Worm (Caenorhabditis elegans) whole organism, young adult: ENCODE measurements around the gene best-7.
A peak's percentile ranks its signal among the peaks of the same experiment; 100 is the strongest.
"Not testable (repeated sequence)": the region's sequence is repeated elsewhere in the genome, so short reads cannot be mapped to it uniquely, and the experiment has no call there.

Experiments
- B0261.1 ChIP-seq: sonication (generic microtip); optimal IDR thresholded peaks from 2 replicates; lab custom pipeline; 2016; ENCODE audit warnings: mild to moderate bottlenecking, missing genetic modification characterization, moderate library complexity, missing compliant biosample characterization
- C17E4.6 ChIP-seq: fragments of 200-800 bp; sonication (Bioruptor generic); IDR thresholded peaks from 2 replicates; pipeline ENCODE4 v1.3.6; 2022; ENCODE audit warnings: missing genetic modification reagents, missing genetic modification characterization, missing compliant biosample characterization
- D2030.7 ChIP-seq: fragments of 200-800 bp; sonication (Bioruptor generic); IDR thresholded peaks from 2 replicates; pipeline ENCODE4 v1.3.6; 2022; ENCODE audit warnings: missing genetic modification reagents, missing genetic modification characterization, missing compliant biosample characterization
- F10E7.11 ChIP-seq: sonication (generic microtip); optimal IDR thresholded peaks from 2 replicates; lab custom pipeline; 2017; ENCODE audit warnings: mild to moderate bottlenecking, missing genetic modification characterization, moderate library complexity, missing compliant biosample characterization
- K11D2.4 ChIP-seq: fragments of 200-800 bp; sonication (Bioruptor generic); IDR thresholded peaks from 2 replicates; pipeline ENCODE4 v1.3.6; 2022; ENCODE audit warnings: missing genetic modification reagents, missing genetic modification characterization, missing compliant biosample characterization
- T07F8.4 ChIP-seq: sonication (generic microtip); optimal IDR thresholded peaks from 2 replicates; lab custom pipeline; 2016; ENCODE audit warnings: mild to moderate bottlenecking, missing genetic modification characterization, moderate library complexity, missing compliant biosample characterization
- Y53G8AR.9 ChIP-seq: fragments of 200-800 bp; sonication (Bioruptor generic); conservative IDR thresholded peaks from 2 replicates; pipeline ENCODE4 v1.3.6; 2022; ENCODE audit warnings: missing genetic modification reagents, missing genetic modification characterization, missing compliant biosample characterization
- Y67H2A.10 ChIP-seq: fragments of 200-800 bp; sonication (Bioruptor generic); conservative IDR thresholded peaks from 2 replicates; pipeline ENCODE4 v1.3.6; 2022; ENCODE audit warnings: missing genetic modification reagents, missing genetic modification characterization, missing compliant biosample characterization
- Y79H2A.3 ChIP-seq: fragments of 200-800 bp; sonication (Bioruptor generic); conservative IDR thresholded peaks from 2 replicates; pipeline ENCODE4 v1.3.6; 2022; ENCODE audit warnings: missing genetic modification reagents, missing genetic modification characterization, missing compliant biosample characterization
- Y95B8A.8 ChIP-seq: fragments of 200-800 bp; sonication (Bioruptor generic); IDR thresholded peaks from 2 replicates; pipeline ENCODE4 v1.3.6; 2022; ENCODE audit warnings: missing genetic modification reagents, missing genetic modification characterization, missing compliant biosample characterization
- aptf-2 ChIP-seq: fragments of 200-800 bp; sonication (Bioruptor generic); conservative IDR thresholded peaks from 2 replicates; pipeline ENCODE4 v1.3.6; 2022; ENCODE audit warnings: missing genetic modification reagents, missing genetic modification characterization, missing compliant biosample characterization
- attf-3 ChIP-seq: fragments of 200-800 bp; sonication (Bioruptor generic); conservative IDR thresholded peaks from 2 replicates; pipeline ENCODE4 v1.3.6; 2022; ENCODE audit warnings: missing genetic modification reagents, missing genetic modification characterization, missing compliant biosample characterization
- ceh-100 ChIP-seq: fragments of 200-800 bp; sonication (Bioruptor generic); IDR thresholded peaks from 2 replicates; pipeline ENCODE4 v1.3.6; 2022; ENCODE audit warnings: missing genetic modification reagents, missing genetic modification characterization, missing compliant biosample characterization
- dox-1 ChIP-seq: fragments of 200-800 bp; sonication (Bioruptor generic); IDR thresholded peaks from 2 replicates; pipeline ENCODE4 v1.3.6; 2022; ENCODE audit warnings: missing genetic modification reagents, missing genetic modification characterization, missing compliant biosample characterization
- dpff-1 ChIP-seq: sonication (generic microtip); optimal IDR thresholded peaks from 2 replicates; lab custom pipeline; 2017; ENCODE audit warnings: mild to moderate bottlenecking, missing genetic modification characterization, missing compliant biosample characterization
- egl-44 ChIP-seq: fragments of 200-800 bp; sonication (Bioruptor generic); IDR thresholded peaks from 2 replicates; pipeline ENCODE4 v1.3.6; 2022; ENCODE audit warnings: missing genetic modification reagents, missing genetic modification characterization, missing compliant biosample characterization
- egrh-3 ChIP-seq: fragments of 200-800 bp; sonication (Bioruptor generic); IDR thresholded peaks from 2 replicates; pipeline ENCODE4 v1.3.6; 2022; ENCODE audit warnings: missing genetic modification reagents, missing genetic modification characterization, missing compliant biosample characterization
- hmg-1.2 ChIP-seq: fragments of 200-800 bp; sonication (Bioruptor generic); IDR thresholded peaks from 2 replicates; pipeline ENCODE4 v1.3.6; 2022; ENCODE audit warnings: missing genetic modification reagents, missing genetic modification characterization, missing compliant biosample characterization
- hsf-1 ChIP-seq: fragments of 200-800 bp; sonication (Bioruptor generic); IDR thresholded peaks from 2 replicates; pipeline ENCODE4 v1.3.6; 2022; ENCODE audit warnings: missing genetic modification reagents, missing genetic modification characterization, missing compliant biosample characterization
- lin-26 ChIP-seq: fragments of 200-800 bp; sonication (Bioruptor generic); IDR thresholded peaks from 2 replicates; pipeline ENCODE4 v1.3.6; 2022; ENCODE audit warnings: missing genetic modification reagents, missing genetic modification characterization, missing compliant biosample characterization
- lsl-1 ChIP-seq: fragments of 200-800 bp; sonication (Bioruptor generic); optimal IDR thresholded peaks from 2 replicates; lab custom pipeline; 2018; ENCODE audit warnings: mild to moderate bottlenecking, missing genetic modification characterization, moderate library complexity, missing compliant biosample characterization
- madf-3 ChIP-seq: fragments of 200-800 bp; sonication (Bioruptor generic); IDR thresholded peaks from 2 replicates; pipeline ENCODE4 v1.3.6; 2022; ENCODE audit warnings: missing genetic modification reagents, missing genetic modification characterization, missing compliant biosample characterization
- mcd-1 ChIP-seq: fragments of 200-800 bp; sonication (Bioruptor generic); IDR thresholded peaks from 2 replicates; pipeline ENCODE4 v1.3.6; 2022; ENCODE audit warnings: missing genetic modification reagents, missing genetic modification characterization, missing compliant biosample characterization
- mes-4 ChIP-seq: sonication (generic microtip); optimal IDR thresholded peaks from 2 replicates; lab custom pipeline; 2016; ENCODE audit warnings: missing genotype, missing genetic modification characterization, missing compliant biosample characterization
- nfya-1 ChIP-seq: sonication (generic microtip); optimal IDR thresholded peaks from 2 replicates; lab custom pipeline; 2017; ENCODE audit warnings: antibody characterized with exemption, missing compliant biosample characterization, missing genetic modification characterization, borderline replicate concordance; ENCODE audit not compliant: insufficient read depth
- nfyb-1 ChIP-seq: fragments of 200-800 bp; sonication (Bioruptor generic); IDR thresholded peaks from 2 replicates; pipeline ENCODE4 v1.3.6; 2022; ENCODE audit warnings: missing genetic modification reagents, missing genetic modification characterization, missing compliant biosample characterization
- nhr-120 ChIP-seq: fragments of 200-800 bp; sonication (Bioruptor generic); IDR thresholded peaks from 2 replicates; pipeline ENCODE4 v1.3.6; 2022; ENCODE audit warnings: missing genetic modification characterization, missing compliant biosample characterization
- rpc-1 ChIP-seq, 2 experiments: fragments of 150-350 bp in 1 of 2; sonication (generic microtip) in 1 of 2; optimal IDR thresholded peaks; 2 replicates each; lab custom pipeline; 2014 to 2018; ENCODE audit warnings: missing biosample characterization in 1 of 2, missing genetic modification characterization in 1 of 2, missing genetic modification reagents in 1 of 2, missing genotype in 1 of 2
- snpc-3.4 ChIP-seq: sonication (generic microtip); optimal IDR thresholded peaks from 2 replicates; lab custom pipeline; 2017; ENCODE audit warnings: missing genetic modification characterization, mild to moderate bottlenecking, missing compliant biosample characterization, antibody characterized with exemption, moderate library complexity, missing genotype, missing genetic modification reagents
- sptf-2 ChIP-seq: fragments of 200-800 bp; sonication (Bioruptor generic); optimal IDR thresholded peaks from 2 replicates; lab custom pipeline; 2018; ENCODE audit warnings: mild to moderate bottlenecking, missing genetic modification characterization, missing compliant biosample characterization
- tbp1 ChIP-seq: fragments of 200-800 bp; sonication (Bioruptor generic); optimal IDR thresholded peaks from 2 replicates; lab custom pipeline; 2018; ENCODE audit warnings: mild to moderate bottlenecking, missing genetic modification characterization, missing compliant biosample characterization
- tlf-1 ChIP-seq: fragments of 200-800 bp; sonication (Bioruptor generic); optimal IDR thresholded peaks from 2 replicates; lab custom pipeline; 2018; ENCODE audit warnings: mild to moderate bottlenecking, missing genetic modification characterization, missing compliant biosample characterization
- unc-62 ChIP-seq: fragments of 150-350 bp; optimal IDR thresholded peaks from 2 replicates; lab custom pipeline; 2014; ENCODE audit warnings: missing biosample characterization, missing genetic modification reagents, missing genetic modification characterization
- ztf-25 ChIP-seq: fragments of 200-800 bp; sonication (Bioruptor generic); IDR thresholded peaks from 2 replicates; pipeline ENCODE4 v1.3.6; 2022; ENCODE audit warnings: missing genetic modification reagents, missing genetic modification characterization, missing compliant biosample characterization
- ztf-28 ChIP-seq: fragments of 200-800 bp; sonication (Bioruptor generic); IDR thresholded peaks from 2 replicates; pipeline ENCODE4 v1.3.6; 2022; ENCODE audit warnings: missing genetic modification reagents, missing genetic modification characterization, missing compliant biosample characterization

The best-7 gene

ce11 chrIV:11198983-11199382 lies 31.1 kb downstream of the best-7 start, which contains the start of gene R07H5.16:
Gene R07H5.16, plus strand, starts transcription at chrIV:11199330.
- 0 out of 2 replicates have a peak, but pooled peaks have one; percentile 10 for TF ChIP-seq Y67H2A.10
- TF ChIP-seq D2030.7 (GFP tag; lab: Robert Waterston, UW), result peak; percentile 32; the same call in 1 of the 2 replicates
- 0 out of 2 replicates have a peak, but pooled peaks have one; percentile 53 for TF ChIP-seq ztf-28 (GFP tag; lab: Robert Waterston, UW)
- TF ChIP-seq aptf-2 (GFP tag; lab: Robert Waterston, UW), result peak; percentile 81
- peak; percentile 92 for TF ChIP-seq ceh-100 (GFP tag; lab: Robert Waterston, UW)
- TF ChIP-seq dox-1 (GFP tag; lab: Robert Waterston, UW), result 0 out of 2 replicates have a peak, but pooled peaks have one; percentile 12
- 0 out of 2 replicates have a peak, but pooled peaks have one; percentile 21 for TF ChIP-seq egrh-3 (GFP tag; lab: Robert Waterston, UW)
- TF ChIP-seq attf-3 (GFP tag; lab: Robert Waterston, UW), result peak; percentile 46; the same call in 1 of the 2 replicates
- TF ChIP-seq mcd-1 (GFP tag; lab: Robert Waterston, UW), result peak; percentile 79
- 0 out of 2 replicates have a peak, but pooled peaks have one; percentile 64 for TF ChIP-seq ztf-25 (GFP tag; lab: Robert Waterston, UW)

ce11 chrIV:11196866-11197265 lies 33.2 kb downstream of the best-7 start:
- TF ChIP-seq lin-26 (peak; percentile 91), tbp1 (peak; percentile 77), rpc-1 (tag; optimal IDR thresholded peaks at IDR 0.05; lab: Kevin White, UChicago) (peak; percentile 15), D2030.7 (GFP tag; lab: Robert Waterston, UW) (peak; percentile 60), egl-44 (GFP tag; lab: Robert Waterston, UW) (peak; percentile 55; the same call in 1 of the 2 replicates), ztf-25 (GFP tag; lab: Robert Waterston, UW) (peak; percentile 82), ceh-100 (GFP tag; lab: Robert Waterston, UW) (peak; percentile 65; the same call in 1 of the 2 replicates), nfyb-1 (GFP tag; lab: Robert Waterston, UW) (peak; percentile 70), B0261.1 (tag; lab: Kevin White, UChicago) (peak; percentile 47), hmg-1.2 (GFP tag; lab: Robert Waterston, UW) (peak; percentile 55), Y95B8A.8 (GFP tag; lab: Robert Waterston, UW) (0 out of 2 replicates have a peak, but pooled peaks have one; percentile 49), nhr-120 (0 out of 2 replicates have a peak, but pooled peaks have one; percentile 60), hsf-1 (0 out of 2 replicates have a peak, but pooled peaks have one; percentile 58), C17E4.6 (0 out of 2 replicates have a peak, but pooled peaks have one; percentile 23)
- not testable (repeated sequence) for TF ChIP-seq rpc-1 (optimal IDR thresholded peaks at IDR 0.05; lab: Kevin White, UChicago)

- TF ChIP-seq T07F8.4 (tag; lab: Kevin White, UChicago), result no peak
- TF ChIP-seq tlf-1 (GFP tag; lab: Kevin White, UChicago), result no peak
- no peak for TF ChIP-seq K11D2.4 (GFP tag; lab: Robert Waterston, UW)
- TF ChIP-seq dpff-1 (tag; lab: Kevin White, UChicago), result no peak
- TF ChIP-seq Y53G8AR.9 (GFP tag; lab: Robert Waterston, UW), result no peak
- TF ChIP-seq snpc-3.4 (tag; lab: Kevin White, UChicago), result no peak
- no peak for TF ChIP-seq mes-4
- no peak for TF ChIP-seq madf-3 (GFP tag; lab: Robert Waterston, UW)
- no peak for TF ChIP-seq sptf-2 (GFP tag; lab: Kevin White, UChicago)
- no peak for TF ChIP-seq Y95B8A.8 (GFP tag; lab: Robert Waterston, UW)
- no peak for TF ChIP-seq Y79H2A.3
- TF ChIP-seq unc-62, result no peak
- no peak for TF ChIP-seq nfya-1 (tag; lab: Kevin White, UChicago)
- TF ChIP-seq nfyb-1 (GFP tag; lab: Robert Waterston, UW), result no peak
- TF ChIP-seq F10E7.11 (tag; lab: Kevin White, UChicago), result no peak
- TF ChIP-seq lsl-1, result no peak
Measured at ce11 chrIV:11189411-11189810, 40.7 kb downstream of the best-7 start, which contains the start of gene fbxb-79. Gene fbxb-79, minus strand, starts transcription at chrIV:11189511.
